Worm (Caenorhabditis elegans) whole organism, mixed stage, embryonic: ENCODE results near the gene rei-1.

Source experiments
- M03D4.4 ChIP-seq: sonication (generic microtip); optimal IDR thresholded peaks from 2 replicates; lab custom pipeline; 2017; ENCODE audit warnings: mild to moderate bottlenecking, missing genetic modification characterization, missing compliant biosample characterization
- bed-3 ChIP-seq: fragments of 200-800 bp; sonication (Bioruptor generic); optimal IDR thresholded peaks from 3 replicates; lab custom pipeline; 2018; ENCODE audit warnings: mild to moderate bottlenecking, missing genetic modification characterization, moderate library complexity, missing compliant biosample characterization
- blmp-1 ChIP-seq: fragments of 150-350 bp; optimal IDR thresholded peaks from 2 replicates; lab custom pipeline; 2014; ENCODE audit warnings: missing biosample characterization, missing genetic modification characterization
- ceh-39 ChIP-seq: fragments of 150-350 bp; optimal IDR thresholded peaks from 2 replicates; lab custom pipeline; 2014; ENCODE audit warnings: missing biosample characterization, missing genetic modification characterization
- ceh-43 ChIP-seq: fragments of 200-800 bp; sonication (Bioruptor generic); optimal IDR thresholded peaks from 2 replicates; lab custom pipeline; 2018; ENCODE audit warnings: mild to moderate bottlenecking, missing genetic modification characterization, moderate library complexity, missing compliant biosample characterization
- ceh-83 ChIP-seq: fragments of 200-800 bp; sonication (Bioruptor generic); optimal IDR thresholded peaks from 2 replicates; lab custom pipeline; 2018; ENCODE audit warnings: mild to moderate bottlenecking, missing genetic modification characterization, missing compliant biosample characterization
- ces-1 ChIP-seq: fragments of 150-350 bp; optimal IDR thresholded peaks from 2 replicates; lab custom pipeline; 2014; ENCODE audit warnings: missing biosample characterization, missing genetic modification reagents, missing genetic modification characterization
- cnd-1 ChIP-seq: fragments of 200-800 bp; sonication (Bioruptor generic); optimal IDR thresholded peaks from 2 replicates; lab custom pipeline; 2018; ENCODE audit warnings: mild to moderate bottlenecking, missing genetic modification characterization, missing compliant biosample characterization
- drap-1 ChIP-seq: fragments of 200-800 bp; sonication (Bioruptor generic); optimal IDR thresholded peaks from 3 replicates; lab custom pipeline; 2018; ENCODE audit warnings: mild to moderate bottlenecking, missing genetic modification characterization, missing compliant biosample characterization
- elt-1 ChIP-seq: sonication (generic microtip); optimal IDR thresholded peaks from 2 replicates; lab custom pipeline; 2017; ENCODE audit warnings: missing genetic modification characterization, mild to moderate bottlenecking, missing compliant biosample characterization, antibody characterized with exemption, moderate library complexity, borderline replicate concordance; ENCODE audit not compliant: insufficient read depth
- elt-3 ChIP-seq: fragments of 150-350 bp; optimal IDR thresholded peaks from 2 replicates; lab custom pipeline; 2014; ENCODE audit warnings: missing biosample characterization, missing genetic modification characterization
- flh-1 ChIP-seq: fragments of 200-800 bp; sonication (Bioruptor generic); optimal IDR thresholded peaks from 2 replicates; lab custom pipeline; 2018; ENCODE audit warnings: mild to moderate bottlenecking, missing genetic modification characterization, moderate library complexity, missing compliant biosample characterization
- ham-2 ChIP-seq: fragments of 200-800 bp; sonication (Bioruptor generic); optimal IDR thresholded peaks from 2 replicates; lab custom pipeline; 2018; ENCODE audit warnings: mild to moderate bottlenecking, missing genetic modification characterization, missing compliant biosample characterization
- hlh-1 ChIP-seq: fragments of 150-350 bp; optimal IDR thresholded peaks from 2 replicates; lab custom pipeline; 2014; ENCODE audit warnings: missing biosample characterization, missing genetic modification reagents, missing genetic modification characterization
- lin-13 ChIP-seq: fragments of 150-350 bp; optimal IDR thresholded peaks from 2 replicates; lab custom pipeline; 2014; ENCODE audit warnings: missing biosample characterization, missing genetic modification characterization
- lin-32 ChIP-seq: fragments of 200-800 bp; sonication (Bioruptor generic); optimal IDR thresholded peaks from 2 replicates; lab custom pipeline; 2018; ENCODE audit warnings: mild to moderate bottlenecking, missing genetic modification characterization, missing compliant biosample characterization
- lsy-2 ChIP-seq: fragments of 150-350 bp; optimal IDR thresholded peaks from 2 replicates; lab custom pipeline; 2014; ENCODE audit warnings: missing biosample characterization, missing genetic modification characterization
- mab-5 ChIP-seq: fragments of 150-350 bp; optimal IDR thresholded peaks from 2 replicates; lab custom pipeline; 2014; ENCODE audit warnings: missing biosample characterization, missing genetic modification characterization
- mep-1 ChIP-seq: fragments of 150-350 bp; optimal IDR thresholded peaks from 2 replicates; lab custom pipeline; 2017; ENCODE audit warnings: missing biosample characterization, missing genetic modification reagents, missing genetic modification characterization, inconsistent platforms
- mls-2 ChIP-seq: sonication (generic microtip); optimal IDR thresholded peaks from 2 replicates; lab custom pipeline; 2016; ENCODE audit warnings: mild to moderate bottlenecking, missing genetic modification characterization, moderate library complexity, missing compliant biosample characterization
- nhr-12 ChIP-seq: fragments of 150-350 bp; optimal IDR thresholded peaks from 2 replicates; lab custom pipeline; 2014; ENCODE audit warnings: missing biosample characterization, missing genetic modification characterization
- nhr-2 ChIP-seq: fragments of 150-350 bp; optimal IDR thresholded peaks from 2 replicates; lab custom pipeline; 2014; ENCODE audit warnings: missing biosample characterization, missing genetic modification characterization
- nhr-237 ChIP-seq: fragments of 150-350 bp; optimal IDR thresholded peaks from 2 replicates; lab custom pipeline; 2014; ENCODE audit warnings: missing biosample characterization, missing genetic modification characterization
- nhr-28 ChIP-seq: fragments of 150-350 bp; optimal IDR thresholded peaks from 2 replicates; lab custom pipeline; 2014; ENCODE audit warnings: missing biosample characterization, missing genetic modification characterization
- nhr-76 ChIP-seq: sonication (generic microtip); optimal IDR thresholded peaks from 2 replicates; lab custom pipeline; 2017; ENCODE audit warnings: missing biosample characterization, missing genetic modification characterization
- pha-4 ChIP-seq: fragments of 150-350 bp; optimal IDR thresholded peaks from 2 replicates; lab custom pipeline; 2018; ENCODE audit warnings: missing biosample characterization, missing genetic modification reagents, missing genetic modification characterization
- sem-2 ChIP-seq: fragments of 200-800 bp; sonication (Bioruptor generic); optimal IDR thresholded peaks from 2 replicates; lab custom pipeline; 2018; ENCODE audit warnings: mild to moderate bottlenecking, missing genetic modification characterization, missing compliant biosample characterization
- snpc-4 ChIP-seq: fragments of 150-350 bp; optimal IDR thresholded peaks from 2 replicates; lab custom pipeline; 2014; ENCODE audit warnings: missing biosample characterization, missing genetic modification characterization
- sptf-1 ChIP-seq: sonication (generic microtip); optimal IDR thresholded peaks from 2 replicates; lab custom pipeline; 2017; ENCODE audit warnings: mild to moderate bottlenecking, missing genetic modification characterization, moderate library complexity, missing compliant biosample characterization
- tbx-8 ChIP-seq: fragments of 200-800 bp; sonication (Bioruptor generic); optimal IDR thresholded peaks from 2 replicates; lab custom pipeline; 2018; ENCODE audit warnings: mild to moderate bottlenecking, missing genetic modification characterization, moderate library complexity, missing compliant biosample characterization
- unc-120 ChIP-seq: sonication (generic microtip); optimal IDR thresholded peaks from 2 replicates; lab custom pipeline; 2017; ENCODE audit warnings: missing genetic modification characterization, missing compliant biosample characterization; ENCODE audit not compliant: poor library complexity, severe bottlenecking
- unc-39 ChIP-seq: fragments of 150-350 bp; optimal IDR thresholded peaks from 2 replicates; lab custom pipeline; 2014; ENCODE audit warnings: missing biosample characterization, missing genetic modification characterization
- unc-62 ChIP-seq: fragments of 150-350 bp; optimal IDR thresholded peaks from 2 replicates; lab custom pipeline; 2014; ENCODE audit warnings: missing biosample characterization, missing genetic modification reagents, missing genetic modification characterization
- zip-8 ChIP-seq: fragments of 150-350 bp; optimal IDR thresholded peaks from 2 replicates; lab custom pipeline; 2014; ENCODE audit warnings: missing biosample characterization, missing genetic modification characterization
- ztf-11 ChIP-seq: fragments of 150-350 bp; optimal IDR thresholded peaks from 2 replicates; lab custom pipeline; 2014; ENCODE audit warnings: missing biosample characterization, missing genetic modification characterization

The rei-1 gene

ce11 chrIII:4094681-4095080, 3.3 kb downstream of the rei-1 start, which contains the start of gene rnr-2:
rnr-2 (minus strand) TSS chrIII:4094921.
- no peak for TF ChIP-seq bed-3 (GFP tag; lab: Kevin White, UChicago)
- TF ChIP-seq pha-4 (tag; lab: Kevin White, UChicago) = no peak
- no peak for TF ChIP-seq nhr-28
- peak; percentile 3 for TF ChIP-seq hlh-1 (tag; lab: Kevin White, UChicago)

- TF ChIP-seq unc-62 (GFP tag; lab: Kevin White, UChicago) (no peak), mab-5 (tag; lab: Kevin White, UChicago) (no peak), pha-4 (tag; lab: Kevin White, UChicago) (no peak), cnd-1 (tag; lab: Kevin White, UChicago) (no peak), ztf-11 (no peak), snpc-4 (tag; lab: Kevin White, UChicago) (no peak), nhr-237 (tag; lab: Kevin White, UChicago) (no peak), bed-3 (GFP tag; lab: Kevin White, UChicago) (no peak)
Observed at ce11 chrIII:4092962-4093361, 5.0 kb downstream of the rei-1 start.

ce11 chrIII:4092020-4092419, 6.0 kb downstream of the rei-1 start, which contains the start of gene C03C10.5:
C03C10.5 (minus strand) TSS chrIII:4092120.
- TF ChIP-seq lin-32 = peak; percentile 75
- TF ChIP-seq nhr-237 (tag; lab: Kevin White, UChicago) = no peak

ce11 chrIII:4090773-4091172, 7.2 kb downstream of the rei-1 start, which contains the start of gene C03C10.2:
C03C10.2 (plus strand) TSS chrIII:4091073.
- no peak for TF ChIP-seq unc-39 (tag; lab: Kevin White, UChicago)
- TF ChIP-seq unc-120 (tag; lab: Kevin White, UChicago) = no peak
- TF ChIP-seq hlh-1 (tag; lab: Kevin White, UChicago) = no peak
- no peak for TF ChIP-seq ceh-43
- no peak for TF ChIP-seq mls-2 (tag; lab: Kevin White, UChicago)
- TF ChIP-seq nhr-76 = no peak
- TF ChIP-seq pha-4 (tag; lab: Kevin White, UChicago) = no peak
- TF ChIP-seq bed-3 (GFP tag; lab: Kevin White, UChicago) = no peak
- no peak for TF ChIP-seq flh-1 (GFP tag; lab: Kevin White, UChicago)
- no peak for TF ChIP-seq snpc-4 (tag; lab: Kevin White, UChicago)
- no peak for TF ChIP-seq zip-8 (tag; lab: Kevin White, UChicago)
- no peak for TF ChIP-seq sptf-1 (tag; lab: Kevin White, UChicago)
- no peak for TF ChIP-seq blmp-1
- no peak for TF ChIP-seq nhr-2 (tag; lab: Kevin White, UChicago)
- TF ChIP-seq ztf-11 = no peak
- TF ChIP-seq, all 35 proteins: peak for 0

ce11 chrIII:4088338-4088918, 9.6 kb downstream of the rei-1 start:
- no peak for TF ChIP-seq nhr-12
- peak; percentile 15 for TF ChIP-seq unc-120 (tag; lab: Kevin White, UChicago)
- peak; percentile 2 for TF ChIP-seq lsy-2 (tag; lab: Kevin White, UChicago)
- peak; percentile 85 for TF ChIP-seq ces-1
- TF ChIP-seq, all 35 proteins: peak for 3

- no peak for TF ChIP-seq snpc-4 (tag; lab: Kevin White, UChicago)
- peak; percentile 77 for TF ChIP-seq mep-1
- peak; percentile 24 for TF ChIP-seq ham-2 (GFP tag; lab: Kevin White, UChicago)
- TF ChIP-seq cnd-1 (tag; lab: Kevin White, UChicago) = no peak
- no peak for TF ChIP-seq bed-3 (GFP tag; lab: Kevin White, UChicago)
- no peak for TF ChIP-seq zip-8 (tag; lab: Kevin White, UChicago)
- TF ChIP-seq elt-3 = no peak
- TF ChIP-seq pha-4 (tag; lab: Kevin White, UChicago) = peak; percentile 74
- TF ChIP-seq hlh-1 (tag; lab: Kevin White, UChicago) = peak; percentile 43
- TF ChIP-seq M03D4.4 (tag; lab: Kevin White, UChicago) = no peak
- no peak for TF ChIP-seq nhr-12
- no peak for TF ChIP-seq blmp-1
- TF ChIP-seq mab-5 (tag; lab: Kevin White, UChicago) = no peak
- TF ChIP-seq flh-1 (GFP tag; lab: Kevin White, UChicago) = no peak
- peak; percentile 54 for TF ChIP-seq nhr-237 (tag; lab: Kevin White, UChicago)
- TF ChIP-seq sptf-1 (tag; lab: Kevin White, UChicago) = peak; percentile 45
- peak; percentile 16 for TF ChIP-seq unc-120 (tag; lab: Kevin White, UChicago)
- no peak for TF ChIP-seq lin-32
- no peak for TF ChIP-seq nhr-76
- TF ChIP-seq sem-2 (GFP tag; lab: Kevin White, UChicago) = no peak
- no peak for TF ChIP-seq nhr-2 (tag; lab: Kevin White, UChicago)
- peak; percentile 68 for TF ChIP-seq ceh-39 (tag; lab: Kevin White, UChicago)
- TF ChIP-seq ztf-11 = no peak
- peak; percentile 79 for TF ChIP-seq lin-13 (tag; lab: Kevin White, UChicago)
- TF ChIP-seq ceh-83 (GFP tag; lab: Kevin White, UChicago) = peak; percentile 27
- TF ChIP-seq drap-1 (GFP tag; lab: Kevin White, UChicago) = no peak
- peak; percentile 79 for TF ChIP-seq lsy-2 (tag; lab: Kevin White, UChicago)
- no peak for TF ChIP-seq nhr-28
- TF ChIP-seq unc-62 (GFP tag; lab: Kevin White, UChicago) = no peak
- no peak for TF ChIP-seq tbx-8 (GFP tag; lab: Kevin White, UChicago)
- no peak for TF ChIP-seq ceh-43
- peak; percentile 83 for TF ChIP-seq ces-1
- TF ChIP-seq mls-2 (tag; lab: Kevin White, UChicago) = peak; percentile 27
- no peak for TF ChIP-seq elt-1 (tag; lab: Kevin White, UChicago)
Observed at ce11 chrIII:4087565-4087964, 10.4 kb downstream of the rei-1 start.
